Worm (Caenorhabditis elegans) whole organism, mixed stage, embryonic: ENCODE measurements around the gene F35H10.2.

Experiments used
- M03D4.4 ChIP-seq: sonication (generic microtip); optimal IDR thresholded peaks from 2 replicates; lab custom pipeline; 2017; ENCODE audit warnings: mild to moderate bottlenecking, missing genetic modification characterization, missing compliant biosample characterization
- blmp-1 ChIP-seq: fragments of 150-350 bp; optimal IDR thresholded peaks from 2 replicates; lab custom pipeline; 2014; ENCODE audit warnings: missing biosample characterization, missing genetic modification characterization
- ceh-39 ChIP-seq: fragments of 150-350 bp; optimal IDR thresholded peaks from 2 replicates; lab custom pipeline; 2014; ENCODE audit warnings: missing biosample characterization, missing genetic modification characterization
- ceh-43 ChIP-seq: fragments of 200-800 bp; sonication (Bioruptor generic); optimal IDR thresholded peaks from 2 replicates; lab custom pipeline; 2018; ENCODE audit warnings: mild to moderate bottlenecking, missing genetic modification characterization, moderate library complexity, missing compliant biosample characterization
- ceh-83 ChIP-seq: fragments of 200-800 bp; sonication (Bioruptor generic); optimal IDR thresholded peaks from 2 replicates; lab custom pipeline; 2018; ENCODE audit warnings: mild to moderate bottlenecking, missing genetic modification characterization, missing compliant biosample characterization
- ces-1 ChIP-seq: fragments of 150-350 bp; optimal IDR thresholded peaks from 2 replicates; lab custom pipeline; 2014; ENCODE audit warnings: missing biosample characterization, missing genetic modification reagents, missing genetic modification characterization
- cnd-1 ChIP-seq: fragments of 200-800 bp; sonication (Bioruptor generic); optimal IDR thresholded peaks from 2 replicates; lab custom pipeline; 2018; ENCODE audit warnings: mild to moderate bottlenecking, missing genetic modification characterization, missing compliant biosample characterization
- elt-1 ChIP-seq: sonication (generic microtip); optimal IDR thresholded peaks from 2 replicates; lab custom pipeline; 2017; ENCODE audit warnings: missing genetic modification characterization, mild to moderate bottlenecking, missing compliant biosample characterization, antibody characterized with exemption, moderate library complexity, borderline replicate concordance; ENCODE audit not compliant: insufficient read depth
- elt-3 ChIP-seq: fragments of 150-350 bp; optimal IDR thresholded peaks from 2 replicates; lab custom pipeline; 2014; ENCODE audit warnings: missing biosample characterization, missing genetic modification characterization
- flh-1 ChIP-seq: fragments of 200-800 bp; sonication (Bioruptor generic); optimal IDR thresholded peaks from 2 replicates; lab custom pipeline; 2018; ENCODE audit warnings: mild to moderate bottlenecking, missing genetic modification characterization, moderate library complexity, missing compliant biosample characterization
- ham-2 ChIP-seq: fragments of 200-800 bp; sonication (Bioruptor generic); optimal IDR thresholded peaks from 2 replicates; lab custom pipeline; 2018; ENCODE audit warnings: mild to moderate bottlenecking, missing genetic modification characterization, missing compliant biosample characterization
- hlh-1 ChIP-seq: fragments of 150-350 bp; optimal IDR thresholded peaks from 2 replicates; lab custom pipeline; 2014; ENCODE audit warnings: missing biosample characterization, missing genetic modification reagents, missing genetic modification characterization
- lin-13 ChIP-seq: fragments of 150-350 bp; optimal IDR thresholded peaks from 2 replicates; lab custom pipeline; 2014; ENCODE audit warnings: missing biosample characterization, missing genetic modification characterization
- lin-32 ChIP-seq: fragments of 200-800 bp; sonication (Bioruptor generic); optimal IDR thresholded peaks from 2 replicates; lab custom pipeline; 2018; ENCODE audit warnings: mild to moderate bottlenecking, missing genetic modification characterization, missing compliant biosample characterization
- lsy-2 ChIP-seq: fragments of 150-350 bp; optimal IDR thresholded peaks from 2 replicates; lab custom pipeline; 2014; ENCODE audit warnings: missing biosample characterization, missing genetic modification characterization
- mep-1 ChIP-seq: fragments of 150-350 bp; optimal IDR thresholded peaks from 2 replicates; lab custom pipeline; 2017; ENCODE audit warnings: missing biosample characterization, missing genetic modification reagents, missing genetic modification characterization, inconsistent platforms
- nhr-2 ChIP-seq: fragments of 150-350 bp; optimal IDR thresholded peaks from 2 replicates; lab custom pipeline; 2014; ENCODE audit warnings: missing biosample characterization, missing genetic modification characterization
- nhr-237 ChIP-seq: fragments of 150-350 bp; optimal IDR thresholded peaks from 2 replicates; lab custom pipeline; 2014; ENCODE audit warnings: missing biosample characterization, missing genetic modification characterization
- nhr-28 ChIP-seq: fragments of 150-350 bp; optimal IDR thresholded peaks from 2 replicates; lab custom pipeline; 2014; ENCODE audit warnings: missing biosample characterization, missing genetic modification characterization
- nhr-76 ChIP-seq: sonication (generic microtip); optimal IDR thresholded peaks from 2 replicates; lab custom pipeline; 2017; ENCODE audit warnings: missing biosample characterization, missing genetic modification characterization
- pha-4 ChIP-seq: fragments of 150-350 bp; optimal IDR thresholded peaks from 2 replicates; lab custom pipeline; 2018; ENCODE audit warnings: missing biosample characterization, missing genetic modification reagents, missing genetic modification characterization
- snpc-4 ChIP-seq: fragments of 150-350 bp; optimal IDR thresholded peaks from 2 replicates; lab custom pipeline; 2014; ENCODE audit warnings: missing biosample characterization, missing genetic modification characterization
- tbx-8 ChIP-seq: fragments of 200-800 bp; sonication (Bioruptor generic); optimal IDR thresholded peaks from 2 replicates; lab custom pipeline; 2018; ENCODE audit warnings: mild to moderate bottlenecking, missing genetic modification characterization, moderate library complexity, missing compliant biosample characterization
- unc-120 ChIP-seq: sonication (generic microtip); optimal IDR thresholded peaks from 2 replicates; lab custom pipeline; 2017; ENCODE audit warnings: missing genetic modification characterization, missing compliant biosample characterization; ENCODE audit not compliant: poor library complexity, severe bottlenecking
- unc-39 ChIP-seq: fragments of 150-350 bp; optimal IDR thresholded peaks from 2 replicates; lab custom pipeline; 2014; ENCODE audit warnings: missing biosample characterization, missing genetic modification characterization
- unc-62 ChIP-seq: fragments of 150-350 bp; optimal IDR thresholded peaks from 2 replicates; lab custom pipeline; 2014; ENCODE audit warnings: missing biosample characterization, missing genetic modification reagents, missing genetic modification characterization
- zip-8 ChIP-seq: fragments of 150-350 bp; optimal IDR thresholded peaks from 2 replicates; lab custom pipeline; 2014; ENCODE audit warnings: missing biosample characterization, missing genetic modification characterization
- ztf-11 ChIP-seq: fragments of 150-350 bp; optimal IDR thresholded peaks from 2 replicates; lab custom pipeline; 2014; ENCODE audit warnings: missing biosample characterization, missing genetic modification characterization

The F35H10.2 gene

DNA sequence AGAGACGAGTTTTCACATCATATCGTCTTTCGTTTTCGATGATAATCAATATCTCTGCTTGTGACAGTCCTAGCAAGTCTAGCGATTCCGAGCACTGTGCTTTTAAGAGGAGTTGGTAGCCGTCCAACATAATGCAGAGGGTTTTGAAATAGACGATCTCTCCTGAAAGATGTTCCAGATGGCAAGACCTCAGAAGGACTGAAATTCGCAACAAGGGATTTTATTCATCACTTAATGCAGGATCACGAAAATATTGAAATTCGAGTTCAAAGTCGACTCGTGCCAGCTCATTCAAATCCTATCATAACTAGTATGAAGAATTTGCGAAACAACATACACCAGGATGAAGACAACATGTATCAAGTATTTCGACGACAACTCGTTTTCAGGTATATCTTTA lies 48.5 kb downstream of the F35H10.2 start, which contains the start of gene D2096.7:
D2096.7 (minus strand) TSS at position 130 of the 400 bp plus-strand sequence.
- TF ChIP-seq ceh-39 (tag; lab: Kevin White, UChicago), result no peak
- TF ChIP-seq ztf-11 (tag; lab: Kevin White, UChicago), result no peak
- no peak for TF ChIP-seq unc-120 (tag; lab: Kevin White, UChicago)
- no peak for TF ChIP-seq nhr-2 (tag; lab: Kevin White, UChicago)
- no peak for TF ChIP-seq M03D4.4 (tag; lab: Kevin White, UChicago)
- TF ChIP-seq lin-32 (GFP tag; lab: Kevin White, UChicago), result no peak
- no peak for TF ChIP-seq elt-1 (tag; lab: Kevin White, UChicago)
- no peak for TF ChIP-seq blmp-1
- TF ChIP-seq ces-1 (GFP tag; lab: Kevin White, UChicago), result no peak
- no peak for TF ChIP-seq nhr-28 (tag; lab: Kevin White, UChicago)
- no peak for TF ChIP-seq flh-1 (GFP tag; lab: Kevin White, UChicago)
- TF ChIP-seq ceh-83 (GFP tag; lab: Kevin White, UChicago), result no peak
- no peak for TF ChIP-seq unc-62
- no peak for TF ChIP-seq cnd-1
- TF ChIP-seq zip-8, result no peak
- TF ChIP-seq snpc-4, result no peak
- no peak for TF ChIP-seq ceh-43 (GFP tag; lab: Kevin White, UChicago)
- no peak for TF ChIP-seq tbx-8
- no peak for TF ChIP-seq nhr-237 (tag; lab: Kevin White, UChicago)
- TF ChIP-seq, all 35 proteins: peak for 0

DNA sequence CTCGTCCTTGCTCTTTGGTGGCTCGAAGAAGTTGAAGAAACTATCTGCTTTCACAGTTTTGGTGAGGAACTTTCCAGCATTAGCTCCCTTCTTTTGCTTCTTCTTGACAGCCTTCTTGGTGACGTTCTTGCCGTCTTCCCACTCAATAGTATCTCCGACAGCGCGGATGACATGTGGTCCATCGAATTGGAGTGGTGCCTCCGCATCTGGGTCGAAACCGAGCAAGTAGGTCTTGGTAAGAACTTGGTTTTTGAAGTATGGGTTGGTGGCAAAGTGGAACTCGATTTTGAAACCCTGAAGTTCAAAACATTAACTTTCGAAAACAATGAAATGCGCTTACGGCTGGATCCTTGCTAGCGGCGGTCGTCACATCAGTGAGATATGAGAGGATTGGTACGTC lies 49.3 kb downstream of the F35H10.2 start:
- TF ChIP-seq mep-1 (tag; lab: Kevin White, UChicago), result no peak
- TF ChIP-seq unc-62, result no peak
- TF ChIP-seq pha-4 (tag; lab: Kevin White, UChicago), result no peak
- TF ChIP-seq hlh-1 (tag; lab: Kevin White, UChicago), result no peak
- no peak for TF ChIP-seq ham-2 (GFP tag; lab: Kevin White, UChicago)
- TF ChIP-seq unc-39, result no peak
- no peak for TF ChIP-seq elt-3 (tag; lab: Kevin White, UChicago)
- no peak for TF ChIP-seq tbx-8
- no peak for TF ChIP-seq nhr-76 (tag; lab: Kevin White, UChicago)

DNA sequence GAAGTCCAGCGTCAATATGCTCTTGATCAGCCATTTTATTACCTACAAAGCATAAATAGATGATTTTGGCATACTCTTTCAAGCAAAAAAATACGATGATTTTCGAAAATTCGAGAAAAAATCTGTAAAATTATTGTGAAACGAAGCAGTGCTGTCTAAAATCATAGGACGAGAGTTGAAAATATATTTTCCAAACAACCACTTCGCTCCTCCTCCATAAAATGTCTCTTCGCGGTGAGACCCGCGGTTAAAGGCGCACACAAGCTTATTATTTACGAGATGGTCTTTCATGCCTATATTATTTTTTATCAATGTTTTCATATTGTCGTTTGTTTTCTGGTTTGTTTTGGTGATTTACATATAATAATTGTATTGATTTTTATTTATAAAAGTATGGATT lies 50.3 kb downstream of the F35H10.2 start, which contains the start of gene nap-1:
nap-1 (minus strand) TSS at position 42 of the 400 bp plus-strand sequence.
- TF ChIP-seq zip-8, result no peak
- peak; percentile 60 for TF ChIP-seq pha-4 (tag; lab: Kevin White, UChicago)
- peak; percentile 69 for TF ChIP-seq mep-1 (tag; lab: Kevin White, UChicago)
- TF ChIP-seq blmp-1, result no peak
- TF ChIP-seq ces-1 (GFP tag; lab: Kevin White, UChicago), result peak; percentile 42
- no peak for TF ChIP-seq unc-62
- peak; percentile 31 for TF ChIP-seq nhr-237 (tag; lab: Kevin White, UChicago)
- TF ChIP-seq ceh-39 (tag; lab: Kevin White, UChicago), result peak; percentile 56
- peak; percentile 61 for TF ChIP-seq lin-13 (tag; lab: Kevin White, UChicago)
- TF ChIP-seq lsy-2 (tag; lab: Kevin White, UChicago), result peak; percentile 74
